Fruit fly (Drosophila melanogaster): ENCODE measurements around the gene CG43219.

Gene CG43219

DNA sequence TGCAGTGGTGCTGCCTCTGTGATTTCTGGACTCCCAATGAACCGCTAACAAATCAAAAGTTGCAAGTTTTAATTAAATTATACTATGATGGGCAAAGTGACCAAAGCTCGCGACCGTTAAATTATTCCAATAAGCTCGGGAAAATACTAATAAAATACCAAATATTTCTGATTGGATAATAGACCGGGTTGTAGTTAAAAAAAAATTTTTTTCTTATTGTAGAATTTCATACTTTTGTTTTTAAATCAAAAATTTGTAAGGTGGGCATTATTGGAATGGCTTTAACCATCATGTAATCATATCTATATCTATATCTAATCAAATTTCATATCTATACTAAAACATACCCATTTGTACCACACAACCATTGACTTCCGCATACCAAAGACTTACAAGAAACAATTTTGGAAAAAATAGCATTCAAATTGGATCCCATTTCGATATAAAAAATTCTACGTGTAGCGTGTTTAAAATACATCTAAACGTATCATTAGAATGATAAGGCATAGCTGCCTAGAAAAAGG lies 47.7 kb downstream of the CG43219 start, which contains the start of gene CG9391:
Gene CG9391, minus strand, starts transcription at position 474 of the 524 bp plus-strand sequence.
- TF ChIP-seq Nf-YB (GFP tag; optimal IDR thresholded peaks at IDR 0.05) (peak; percentile 23), CG17802 (tag; optimal IDR thresholded peaks at IDR 0.05) (no peak), Dll (GFP tag; IDR thresholded peaks at IDR 0.05; ENCODE audit: partially characterized antibody) (0 out of 4 replicates have a peak, but pooled peaks have one; percentile 14), NfI (GFP tag; optimal IDR thresholded peaks at IDR 0.05) (no peak), Elba2 (GFP tag; optimal IDR thresholded peaks at IDR 0.05) (peak; percentile 40), Lhr (GFP tag; optimal IDR thresholded peaks at IDR 0.05) (peak; percentile 27), gfzf (GFP tag; optimal IDR thresholded peaks at IDR 0.05) (peak; percentile 68), odd (GFP tag; optimal IDR thresholded peaks at IDR 0.05) (no peak), CG17361 (GFP tag; IDR thresholded peaks at IDR 0.05) (0 out of 3 replicates have a peak, but pooled peaks have one; percentile 10), pros (GFP tag; optimal IDR thresholded peaks at IDR 0.05) (no peak), toy (GFP tag; IDR thresholded peaks at IDR 0.05) (no peak), Dp (GFP tag; optimal IDR thresholded peaks at IDR 0.05) (peak; percentile 36), Eip74EF (GFP tag; optimal IDR thresholded peaks at IDR 0.05) (peak in 1 of 2 experiments; percentile 61), Fer2 (tag; optimal IDR thresholded peaks at IDR 0.05) (no peak), sens (GFP tag) (peak; percentile 41), insv (GFP tag; optimal IDR thresholded peaks at IDR 0.05) (peak in 1 of 2 experiments; percentile 80), Nf-YC (tag; optimal IDR thresholded peaks at IDR 0.05) (peak; percentile 70), Pdp1 (GFP tag; optimal IDR thresholded peaks at IDR 0.05) (peak in 1 of 2 experiments; percentile 68), stwl (tag; optimal IDR thresholded peaks at IDR 0.05) (peak; percentile 51), E2f2 (GFP tag; IDR thresholded peaks at IDR 0.05) (peak; percentile 31; the same call in 1 of the 2 replicates), pzg (GFP tag; optimal IDR thresholded peaks at IDR 0.05) (peak; percentile 33), MBD-R2 (GFP tag; IDR thresholded peaks at IDR 0.05) (peak; percentile 66), CG12659 (GFP tag; optimal IDR thresholded peaks at IDR 0.05) (peak; percentile 4), Hmr (GFP tag; optimal IDR thresholded peaks at IDR 0.05) (no peak), CG8765 (GFP tag; IDR thresholded peaks at IDR 0.05) (no peak), CG13287 (GFP tag; IDR thresholded peaks at IDR 0.05; ENCODE audit: partially characterized antibody) (peak; percentile 7; the same call in 1 of the 2 replicates)

DNA sequence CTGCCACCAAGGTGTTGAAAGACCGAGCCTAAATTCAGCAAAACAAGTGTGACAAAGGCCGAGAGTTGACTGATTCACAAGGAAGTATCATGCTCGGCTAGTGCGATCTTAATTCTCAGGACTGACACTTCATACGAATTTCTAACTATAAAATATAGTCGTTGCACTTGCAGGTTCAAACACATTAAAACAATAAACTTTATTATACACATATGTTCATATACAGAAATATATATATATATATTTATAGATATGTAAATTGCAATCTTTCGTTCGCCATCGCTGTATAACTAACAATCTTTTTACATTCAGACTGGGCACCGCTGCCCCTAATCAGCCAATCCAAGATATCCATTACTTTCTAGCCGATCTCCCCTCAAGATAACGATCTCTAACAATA lies 50.3 kb downstream of the CG43219 start, which contains the start of gene CG9389:
Gene CG9389, minus strand, starts transcription at position 101 of the 400 bp plus-strand sequence.
- TF ChIP-seq slbo (GFP tag; IDR thresholded peaks at IDR 0.05) (no peak), CG8359 (GFP tag; optimal IDR thresholded peaks at IDR 0.05; ENCODE audit: borderline replicate concordance) (no peak), pros (GFP tag; optimal IDR thresholded peaks at IDR 0.05) (no peak), CG32532 (GFP tag; IDR thresholded peaks at IDR 0.05) (no peak), CG12104 (GFP tag; optimal IDR thresholded peaks at IDR 0.05) (no peak), Med (GFP tag) (no peak), cas (GFP tag; IDR thresholded peaks at IDR 0.05) (no peak), wek (GFP tag; optimal IDR thresholded peaks at IDR 0.05) (no peak), CG17328 (GFP tag; IDR thresholded peaks at IDR 0.05) (no peak), NC2β (GFP tag; optimal IDR thresholded peaks at IDR 0.05) (no peak), CG11696 (GFP tag; IDR thresholded peaks at IDR 0.05) (no peak), cg (GFP tag; optimal IDR thresholded peaks at IDR 0.05) (no peak), Max (GFP tag; optimal IDR thresholded peaks at IDR 0.05) (no peak), CG14965 (GFP tag; optimal IDR thresholded peaks at IDR 0.05; ENCODE audit: borderline replicate concordance) (no peak), lbe (GFP tag; optimal IDR thresholded peaks at IDR 0.05) (no peak), toy (GFP tag; IDR thresholded peaks at IDR 0.05) (no peak), CG14014 (GFP tag; IDR thresholded peaks at IDR 0.05) (no peak)

Measured in whole organism, embryonic.